Worm (Caenorhabditis elegans) whole organism, mixed stage, embryonic: Measurements from ENCODE around the gene str-182.

Experiments
- M03D4.4 ChIP-seq: sonication (generic microtip); optimal IDR thresholded peaks from 2 replicates; lab custom pipeline; 2017; ENCODE audit warnings: mild to moderate bottlenecking, missing genetic modification characterization, missing compliant biosample characterization
- bed-3 ChIP-seq: fragments of 200-800 bp; sonication (Bioruptor generic); optimal IDR thresholded peaks from 3 replicates; lab custom pipeline; 2018; ENCODE audit warnings: mild to moderate bottlenecking, missing genetic modification characterization, moderate library complexity, missing compliant biosample characterization
- blmp-1 ChIP-seq: fragments of 150-350 bp; optimal IDR thresholded peaks from 2 replicates; lab custom pipeline; 2014; ENCODE audit warnings: missing biosample characterization, missing genetic modification characterization
- ceh-39 ChIP-seq: fragments of 150-350 bp; optimal IDR thresholded peaks from 2 replicates; lab custom pipeline; 2014; ENCODE audit warnings: missing biosample characterization, missing genetic modification characterization
- ceh-43 ChIP-seq: fragments of 200-800 bp; sonication (Bioruptor generic); optimal IDR thresholded peaks from 2 replicates; lab custom pipeline; 2018; ENCODE audit warnings: mild to moderate bottlenecking, missing genetic modification characterization, moderate library complexity, missing compliant biosample characterization
- ces-1 ChIP-seq: fragments of 150-350 bp; optimal IDR thresholded peaks from 2 replicates; lab custom pipeline; 2014; ENCODE audit warnings: missing biosample characterization, missing genetic modification reagents, missing genetic modification characterization
- cnd-1 ChIP-seq: fragments of 200-800 bp; sonication (Bioruptor generic); optimal IDR thresholded peaks from 2 replicates; lab custom pipeline; 2018; ENCODE audit warnings: mild to moderate bottlenecking, missing genetic modification characterization, missing compliant biosample characterization
- drap-1 ChIP-seq: fragments of 200-800 bp; sonication (Bioruptor generic); optimal IDR thresholded peaks from 3 replicates; lab custom pipeline; 2018; ENCODE audit warnings: mild to moderate bottlenecking, missing genetic modification characterization, missing compliant biosample characterization
- elt-3 ChIP-seq: fragments of 150-350 bp; optimal IDR thresholded peaks from 2 replicates; lab custom pipeline; 2014; ENCODE audit warnings: missing biosample characterization, missing genetic modification characterization
- flh-1 ChIP-seq: fragments of 200-800 bp; sonication (Bioruptor generic); optimal IDR thresholded peaks from 2 replicates; lab custom pipeline; 2018; ENCODE audit warnings: mild to moderate bottlenecking, missing genetic modification characterization, moderate library complexity, missing compliant biosample characterization
- ham-2 ChIP-seq: fragments of 200-800 bp; sonication (Bioruptor generic); optimal IDR thresholded peaks from 2 replicates; lab custom pipeline; 2018; ENCODE audit warnings: mild to moderate bottlenecking, missing genetic modification characterization, missing compliant biosample characterization
- hlh-1 ChIP-seq: fragments of 150-350 bp; optimal IDR thresholded peaks from 2 replicates; lab custom pipeline; 2014; ENCODE audit warnings: missing biosample characterization, missing genetic modification reagents, missing genetic modification characterization
- lin-13 ChIP-seq: fragments of 150-350 bp; optimal IDR thresholded peaks from 2 replicates; lab custom pipeline; 2014; ENCODE audit warnings: missing biosample characterization, missing genetic modification characterization
- lin-32 ChIP-seq: fragments of 200-800 bp; sonication (Bioruptor generic); optimal IDR thresholded peaks from 2 replicates; lab custom pipeline; 2018; ENCODE audit warnings: mild to moderate bottlenecking, missing genetic modification characterization, missing compliant biosample characterization
- lsy-2 ChIP-seq: fragments of 150-350 bp; optimal IDR thresholded peaks from 2 replicates; lab custom pipeline; 2014; ENCODE audit warnings: missing biosample characterization, missing genetic modification characterization
- mab-5 ChIP-seq: fragments of 150-350 bp; optimal IDR thresholded peaks from 2 replicates; lab custom pipeline; 2014; ENCODE audit warnings: missing biosample characterization, missing genetic modification characterization
- mep-1 ChIP-seq: fragments of 150-350 bp; optimal IDR thresholded peaks from 2 replicates; lab custom pipeline; 2017; ENCODE audit warnings: missing biosample characterization, missing genetic modification reagents, missing genetic modification characterization, inconsistent platforms
- mls-2 ChIP-seq: sonication (generic microtip); optimal IDR thresholded peaks from 2 replicates; lab custom pipeline; 2016; ENCODE audit warnings: mild to moderate bottlenecking, missing genetic modification characterization, moderate library complexity, missing compliant biosample characterization
- nhr-12 ChIP-seq: fragments of 150-350 bp; optimal IDR thresholded peaks from 2 replicates; lab custom pipeline; 2014; ENCODE audit warnings: missing biosample characterization, missing genetic modification characterization
- nhr-2 ChIP-seq: fragments of 150-350 bp; optimal IDR thresholded peaks from 2 replicates; lab custom pipeline; 2014; ENCODE audit warnings: missing biosample characterization, missing genetic modification characterization
- nhr-237 ChIP-seq: fragments of 150-350 bp; optimal IDR thresholded peaks from 2 replicates; lab custom pipeline; 2014; ENCODE audit warnings: missing biosample characterization, missing genetic modification characterization
- nhr-28 ChIP-seq: fragments of 150-350 bp; optimal IDR thresholded peaks from 2 replicates; lab custom pipeline; 2014; ENCODE audit warnings: missing biosample characterization, missing genetic modification characterization
- nhr-76 ChIP-seq: sonication (generic microtip); optimal IDR thresholded peaks from 2 replicates; lab custom pipeline; 2017; ENCODE audit warnings: missing biosample characterization, missing genetic modification characterization
- pha-4 ChIP-seq: fragments of 150-350 bp; optimal IDR thresholded peaks from 2 replicates; lab custom pipeline; 2018; ENCODE audit warnings: missing biosample characterization, missing genetic modification reagents, missing genetic modification characterization
- sem-2 ChIP-seq: fragments of 200-800 bp; sonication (Bioruptor generic); optimal IDR thresholded peaks from 2 replicates; lab custom pipeline; 2018; ENCODE audit warnings: mild to moderate bottlenecking, missing genetic modification characterization, missing compliant biosample characterization
- snpc-4 ChIP-seq: fragments of 150-350 bp; optimal IDR thresholded peaks from 2 replicates; lab custom pipeline; 2014; ENCODE audit warnings: missing biosample characterization, missing genetic modification characterization
- sptf-1 ChIP-seq: sonication (generic microtip); optimal IDR thresholded peaks from 2 replicates; lab custom pipeline; 2017; ENCODE audit warnings: mild to moderate bottlenecking, missing genetic modification characterization, moderate library complexity, missing compliant biosample characterization
- tbx-8 ChIP-seq: fragments of 200-800 bp; sonication (Bioruptor generic); optimal IDR thresholded peaks from 2 replicates; lab custom pipeline; 2018; ENCODE audit warnings: mild to moderate bottlenecking, missing genetic modification characterization, moderate library complexity, missing compliant biosample characterization
- unc-120 ChIP-seq: sonication (generic microtip); optimal IDR thresholded peaks from 2 replicates; lab custom pipeline; 2017; ENCODE audit warnings: missing genetic modification characterization, missing compliant biosample characterization; ENCODE audit not compliant: poor library complexity, severe bottlenecking
- unc-39 ChIP-seq: fragments of 150-350 bp; optimal IDR thresholded peaks from 2 replicates; lab custom pipeline; 2014; ENCODE audit warnings: missing biosample characterization, missing genetic modification characterization
- unc-62 ChIP-seq: fragments of 150-350 bp; optimal IDR thresholded peaks from 2 replicates; lab custom pipeline; 2014; ENCODE audit warnings: missing biosample characterization, missing genetic modification reagents, missing genetic modification characterization
- ztf-11 ChIP-seq: fragments of 150-350 bp; optimal IDR thresholded peaks from 2 replicates; lab custom pipeline; 2014; ENCODE audit warnings: missing biosample characterization, missing genetic modification characterization

The str-182 gene

ce11 chrV:10201913-10202312, 31.3 kb downstream of the str-182 start, which contains the start of gene ZK856.7:
Gene ZK856.7, plus strand, starts transcription at chrV:10202098.
- TF ChIP-seq blmp-1 (tag; lab: Kevin White, UChicago) = no peak
- TF ChIP-seq lin-13 (tag; lab: Kevin White, UChicago) = no peak

- TF ChIP-seq mls-2 = no peak
- no peak for TF ChIP-seq mep-1
- no peak for TF ChIP-seq sptf-1 (tag; lab: Kevin White, UChicago)
- TF ChIP-seq drap-1 = no peak
- TF ChIP-seq nhr-28 = no peak
- no peak for TF ChIP-seq unc-39 (tag; lab: Kevin White, UChicago)
- TF ChIP-seq ces-1 (GFP tag; lab: Kevin White, UChicago) = no peak
- TF ChIP-seq M03D4.4 (tag; lab: Kevin White, UChicago) = no peak
- no peak for TF ChIP-seq ceh-43 (GFP tag; lab: Kevin White, UChicago)
- TF ChIP-seq bed-3 (GFP tag; lab: Kevin White, UChicago) = no peak
- TF ChIP-seq unc-62 = no peak
- no peak for TF ChIP-seq ham-2 (GFP tag; lab: Kevin White, UChicago)
- no peak for TF ChIP-seq ceh-39 (tag; lab: Kevin White, UChicago)
- no peak for TF ChIP-seq flh-1 (GFP tag; lab: Kevin White, UChicago)
- no peak for TF ChIP-seq unc-120 (tag; lab: Kevin White, UChicago)
- no peak for TF ChIP-seq nhr-2 (tag; lab: Kevin White, UChicago)
- TF ChIP-seq nhr-12 (tag; lab: Kevin White, UChicago) = no peak
- TF ChIP-seq, all 35 proteins: peak for 0
Observed at ce11 chrV:10198386-10198785, 34.8 kb downstream of the str-182 start, which contains the start of gene ZK856.6. Gene ZK856.6, plus strand, starts transcription at chrV:10198686.

- no peak for TF ChIP-seq unc-120 (tag; lab: Kevin White, UChicago)
- TF ChIP-seq ceh-43 (GFP tag; lab: Kevin White, UChicago) = no peak
- TF ChIP-seq ces-1 (GFP tag; lab: Kevin White, UChicago) = no peak
- TF ChIP-seq nhr-28 = no peak
- TF ChIP-seq nhr-76 (tag; lab: Kevin White, UChicago) = no peak
- TF ChIP-seq mep-1 = no peak
- no peak for TF ChIP-seq bed-3 (GFP tag; lab: Kevin White, UChicago)
- no peak for TF ChIP-seq ham-2 (GFP tag; lab: Kevin White, UChicago)
- no peak for TF ChIP-seq pha-4
- TF ChIP-seq elt-3 = no peak
- no peak for TF ChIP-seq unc-39 (tag; lab: Kevin White, UChicago)
- no peak for TF ChIP-seq flh-1 (GFP tag; lab: Kevin White, UChicago)
- no peak for TF ChIP-seq mab-5 (tag; lab: Kevin White, UChicago)
- no peak for TF ChIP-seq sptf-1 (tag; lab: Kevin White, UChicago)
- no peak for TF ChIP-seq nhr-2 (tag; lab: Kevin White, UChicago)
- no peak for TF ChIP-seq ztf-11 (tag; lab: Kevin White, UChicago)
- TF ChIP-seq, all 35 proteins: peak for 0
Observed at ce11 chrV:10191242-10191641, 42.0 kb downstream of the str-182 start.

- TF ChIP-seq M03D4.4 (tag; lab: Kevin White, UChicago) (no peak), hlh-1 (no peak), snpc-4 (tag; lab: Kevin White, UChicago) (no peak), cnd-1 (tag; lab: Kevin White, UChicago) (no peak), elt-3 (no peak), nhr-76 (tag; lab: Kevin White, UChicago) (no peak), mab-5 (tag; lab: Kevin White, UChicago) (no peak), blmp-1 (tag; lab: Kevin White, UChicago) (no peak), ceh-39 (tag; lab: Kevin White, UChicago) (no peak), unc-120 (tag; lab: Kevin White, UChicago) (no peak)
Observed at ce11 chrV:10190081-10190556, 43.1 kb downstream of the str-182 start, which contains the start of gene ZK856.5. Gene ZK856.5, minus strand, starts transcription at chrV:10190131.

- no peak for TF ChIP-seq lsy-2 (tag; lab: Kevin White, UChicago)
- no peak for TF ChIP-seq sem-2 (GFP tag; lab: Kevin White, UChicago)
Observed at ce11 chrV:10185719-10186118, 47.5 kb downstream of the str-182 start, which contains the start of gene ZK856.18. Gene ZK856.18, minus strand, starts transcription at chrV:10186007.

- TF ChIP-seq mab-5 (tag; lab: Kevin White, UChicago) (no peak), tbx-8 (GFP tag; lab: Kevin White, UChicago) (no peak), nhr-237 (tag; lab: Kevin White, UChicago) (no peak), ceh-43 (GFP tag; lab: Kevin White, UChicago) (no peak), drap-1 (no peak), unc-62 (no peak), ztf-11 (tag; lab: Kevin White, UChicago) (no peak), lin-32 (no peak), hlh-1 (no peak)
Observed at ce11 chrV:10183810-10184209, 49.4 kb downstream of the str-182 start.
